Fruit fly (Drosophila melanogaster) whole organism, wandering third instar larva: ENCODE results near the gene sc.

Source experiments
- Abd-B ChIP-seq: fragments of >200 bp; optimal IDR thresholded peaks from 2 replicates; lab custom pipeline; 2017; ENCODE audit warnings: missing biosample characterization, missing genetic modification characterization
- CG32264 ChIP-seq: fragments of 200-800 bp; sonication (Bioruptor generic); optimal IDR thresholded peaks from 2 replicates; lab custom pipeline; 2016; ENCODE audit warnings: missing biosample characterization, missing genetic modification characterization
- CG9705 ChIP-seq: fragments of 200-800 bp; sonication (Bioruptor generic); optimal IDR thresholded peaks from 2 replicates; lab custom pipeline; 2018; ENCODE audit warnings: missing biosample characterization, mild to moderate bottlenecking, missing genetic modification characterization
- CrebA ChIP-seq: fragments of 200-800 bp; sonication (Bioruptor generic); optimal IDR thresholded peaks from 2 replicates; lab custom pipeline; 2016; ENCODE audit warnings: missing biosample characterization, mild to moderate bottlenecking, missing genetic modification characterization, borderline replicate concordance
- Dfd ChIP-seq: fragments of >200 bp; optimal IDR thresholded peaks from 2 replicates; lab custom pipeline; 2017; ENCODE audit warnings: missing biosample characterization, missing genetic modification characterization
- Dif ChIP-seq: fragments of 200-275, 200-300 bp; sonication (Bioruptor generic); optimal IDR thresholded peaks from 2 replicates; lab custom pipeline; 2018; ENCODE audit warnings: missing biosample characterization, missing genetic modification characterization; ENCODE audit not compliant: partially characterized antibody
- GATAd ChIP-seq: sonication (Bioruptor generic); optimal IDR thresholded peaks from 2 replicates; lab custom pipeline; 2016; ENCODE audit warnings: missing biosample characterization, missing genetic modification characterization
- HLH106 ChIP-seq: fragments of 200-800 bp; optimal IDR thresholded peaks from 3 replicates; lab custom pipeline; 2019; ENCODE audit warnings: missing biosample characterization, mild to moderate bottlenecking, missing genetic modification characterization, moderate library complexity
- Hnf4 ChIP-seq: fragments of 200-800 bp; sonication (Bioruptor generic); optimal IDR thresholded peaks from 2 replicates; lab custom pipeline; 2016; ENCODE audit warnings: missing biosample characterization, mild to moderate bottlenecking, missing genetic modification characterization
- Hr78 ChIP-seq: fragments of >200 bp; optimal IDR thresholded peaks from 2 replicates; lab custom pipeline; 2017; ENCODE audit warnings: missing biosample characterization, missing genetic modification characterization
- Hr83 ChIP-seq: fragments of 200-300 bp; sonication (Bioruptor generic); optimal IDR thresholded peaks from 2 replicates; lab custom pipeline; 2016; ENCODE audit warnings: missing biosample characterization, mild to moderate bottlenecking, missing genetic modification characterization, moderate library complexity; ENCODE audit not compliant: poor library complexity, severe bottlenecking
- Jra ChIP-seq: sonication (Bioruptor generic); optimal IDR thresholded peaks from 2 replicates; lab custom pipeline; 2016; ENCODE audit warnings: missing biosample characterization, missing genetic modification characterization
- Mio ChIP-seq: sonication (Bioruptor generic); optimal IDR thresholded peaks from 2 replicates; lab custom pipeline; 2016; ENCODE audit warnings: missing biosample characterization, missing genetic modification characterization
- Myc ChIP-seq: fragments of >200 bp; optimal IDR thresholded peaks from 2 replicates; lab custom pipeline; 2017
- N ChIP-seq: fragments of >200 bp; optimal IDR thresholded peaks from 2 replicates; lab custom pipeline; 2018; ENCODE audit warnings: missing biosample characterization, missing external identifiers, missing genetic modification characterization
- OdsH ChIP-seq: fragments of 200-800 bp; sonication (Bioruptor generic); optimal IDR thresholded peaks from 2 replicates; lab custom pipeline; 2016; ENCODE audit warnings: missing biosample characterization, mild to moderate bottlenecking, missing genetic modification characterization
- Rel ChIP-seq, 2 experiments: fragments of 200-800 bp; sonication (Bioruptor generic) in 1 of 2; optimal IDR thresholded peaks; 2 replicates in 1 of 2; 3 replicates in 1 of 2; lab custom pipeline; 2016 to 2019; ENCODE audit warnings: mild to moderate bottlenecking in 2 of 2, missing biosample characterization in 2 of 2, missing genetic modification characterization in 2 of 2, moderate library complexity in 1 of 2
- Sp1 ChIP-seq: fragments of 200-800 bp; sonication (Bioruptor generic); optimal IDR thresholded peaks from 3 replicates; lab custom pipeline; 2019; ENCODE audit warnings: missing biosample characterization, mild to moderate bottlenecking, missing genetic modification characterization, moderate library complexity
- Vsx2 ChIP-seq: fragments of 200-300, 225-300 bp; sonication (Bioruptor generic); optimal IDR thresholded peaks from 2 replicates; lab custom pipeline; 2018; ENCODE audit warnings: missing biosample characterization, missing genetic modification characterization; ENCODE audit not compliant: partially characterized antibody
- br ChIP-seq: fragments of 200-800 bp; sonication (Bioruptor generic); optimal IDR thresholded peaks from 2 replicates; lab custom pipeline; 2016; ENCODE audit warnings: missing biosample characterization, missing genetic modification characterization
- brk ChIP-seq: fragments of 200-800 bp; sonication (Bioruptor generic); optimal IDR thresholded peaks from 2 replicates; lab custom pipeline; 2016; ENCODE audit warnings: missing biosample characterization, mild to moderate bottlenecking, missing genetic modification characterization
- dl ChIP-seq, 2 experiments: fragments of 175-275, 200-275 bp in 1 of 2; fragments of 200-275 bp in 1 of 2; sonication (Bioruptor generic); optimal IDR thresholded peaks; lab custom pipeline; 2018; ENCODE audit warnings: mild to moderate bottlenecking in 2 of 2, missing biosample characterization in 2 of 2, missing genetic modification characterization in 2 of 2, moderate library complexity in 2 of 2; ENCODE audit not compliant: partially characterized antibody in 2 of 2, insufficient read depth in 1 of 2
- dmrt93B ChIP-seq: fragments of 200-800 bp; sonication (Bioruptor generic); optimal IDR thresholded peaks from 2 replicates; lab custom pipeline; 2018; ENCODE audit warnings: missing biosample characterization, mild to moderate bottlenecking, missing genetic modification characterization
- dsf ChIP-seq: sonication (Bioruptor generic); optimal IDR thresholded peaks from 2 replicates; lab custom pipeline; 2016; ENCODE audit warnings: missing biosample characterization, missing genetic modification characterization, borderline replicate concordance
- ey ChIP-seq: fragments of 200-800 bp; sonication (Bioruptor generic); optimal IDR thresholded peaks from 2 replicates; lab custom pipeline; 2016; ENCODE audit warnings: missing biosample characterization, missing genetic modification characterization
- foxo ChIP-seq, 2 experiments: fragments of 200-800 bp; sonication (Bioruptor generic); optimal IDR thresholded peaks; 2 replicates in 1 of 2; 3 replicates in 1 of 2; lab custom pipeline; 2016 to 2017; ENCODE audit warnings: missing biosample characterization in 2 of 2, missing genetic modification characterization in 2 of 2
- fru ChIP-seq: fragments of 200-800 bp; sonication (Bioruptor generic); optimal IDR thresholded peaks from 3 replicates; lab custom pipeline; 2016; ENCODE audit warnings: missing biosample characterization, mild to moderate bottlenecking, missing genetic modification characterization
- h ChIP-seq: fragments of 200-800 bp; sonication (Bioruptor generic); optimal IDR thresholded peaks from 3 replicates; lab custom pipeline; 2016; ENCODE audit warnings: missing biosample characterization, mild to moderate bottlenecking, missing genetic modification characterization
- jim ChIP-seq: fragments of 175-275, 200-325 bp; sonication (Bioruptor generic); optimal IDR thresholded peaks from 2 replicates; lab custom pipeline; 2016; ENCODE audit warnings: missing biosample characterization, mild to moderate bottlenecking, missing genetic modification characterization
- lola ChIP-seq: fragments of >200 bp; optimal IDR thresholded peaks from 2 replicates; lab custom pipeline; 2017; ENCODE audit warnings: missing biosample characterization, missing genetic modification characterization
- pan ChIP-seq: fragments of >200 bp; optimal IDR thresholded peaks from 2 replicates; lab custom pipeline; 2017
- psq ChIP-seq: fragments of 200-800 bp; sonication (Bioruptor generic); optimal IDR thresholded peaks from 3 replicates; lab custom pipeline; 2017; ENCODE audit warnings: missing biosample characterization, mild to moderate bottlenecking, missing genetic modification characterization, moderate library complexity
- rgr ChIP-seq: fragments of 200-800 bp; sonication (Bioruptor generic); optimal IDR thresholded peaks from 3 replicates; lab custom pipeline; 2016; ENCODE audit warnings: missing biosample characterization, mild to moderate bottlenecking, missing genetic modification characterization
- sage ChIP-seq: fragments of 200-800 bp; sonication (Bioruptor generic); optimal IDR thresholded peaks from 2 replicates; lab custom pipeline; 2016; ENCODE audit warnings: missing biosample characterization, mild to moderate bottlenecking, missing genetic modification characterization
- sv ChIP-seq: fragments of 200-800 bp; sonication (Bioruptor generic); optimal IDR thresholded peaks from 3 replicates; lab custom pipeline; 2016; ENCODE audit warnings: missing biosample characterization, missing genetic modification characterization
- tai ChIP-seq: sonication (Bioruptor generic); optimal IDR thresholded peaks from 2 replicates; lab custom pipeline; 2016; ENCODE audit warnings: missing biosample characterization, missing genetic modification characterization
- usp ChIP-seq: fragments of >200 bp; optimal IDR thresholded peaks from 2 replicates; lab custom pipeline; 2017; ENCODE audit warnings: missing biosample characterization, missing genetic modification characterization
- woc ChIP-seq: sonication (Bioruptor generic); optimal IDR thresholded peaks from 2 replicates; lab custom pipeline; 2016; ENCODE audit warnings: missing biosample characterization, mild to moderate bottlenecking, missing genetic modification characterization

sc gene

DNA sequence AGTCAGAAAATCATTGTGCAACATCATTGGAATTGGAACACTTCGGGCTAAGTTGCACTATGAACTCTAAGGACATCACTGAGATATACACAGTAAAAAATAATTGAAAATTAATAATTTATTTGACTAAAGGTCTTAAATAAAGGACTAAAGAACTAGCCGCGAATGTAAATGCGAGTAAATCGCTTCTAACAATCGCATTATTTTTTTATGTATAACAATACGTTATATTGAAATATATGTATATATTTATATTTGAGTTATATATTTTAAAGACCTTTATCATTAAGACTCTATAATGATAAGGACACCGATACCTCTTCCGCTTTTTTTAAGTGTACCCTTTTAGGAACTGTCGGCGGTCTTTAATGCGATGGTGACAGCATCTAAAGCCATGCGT, 18.5 kb downstream of the sc start:
- TF ChIP-seq Hnf4 = no peak
- TF ChIP-seq Dfd (GFP tag; lab: Kevin White, UChicago) = no peak
- TF ChIP-seq CG32264 (GFP tag; lab: Kevin White, UChicago) = no peak
- no peak for TF ChIP-seq dl (GFP tag; optimal IDR thresholded peaks at IDR 0.05; lab: Kevin White, UChicago; ENCODE audit: insufficient read depth in 1 of 2, partially characterized antibody in 2 of 2)
- TF ChIP-seq ey (GFP tag; lab: Kevin White, UChicago) = no peak

DNA sequence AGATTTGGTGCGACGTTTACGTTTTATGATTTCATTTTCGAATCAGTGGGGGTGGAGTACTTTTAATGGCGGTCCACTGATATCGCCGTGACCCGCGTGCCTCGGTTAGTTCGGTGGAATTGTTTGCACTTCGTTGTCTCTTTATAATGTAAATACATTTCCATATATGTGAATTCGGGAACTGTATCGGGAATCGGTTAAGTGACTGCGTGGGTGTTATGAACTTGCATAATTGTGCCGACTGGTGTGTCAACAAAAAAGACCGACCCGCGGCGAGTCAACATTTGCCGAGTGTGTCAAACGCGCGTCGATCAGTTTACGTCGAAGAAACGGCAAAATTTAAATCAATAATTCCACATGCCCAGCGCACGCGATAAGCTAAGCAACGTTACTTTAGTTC, 27.5 kb downstream of the sc start:
- no peak for TF ChIP-seq Vsx2 (GFP tag; lab: Kevin White, UChicago)
- no peak for TF ChIP-seq HLH106
- TF ChIP-seq fru (GFP tag; lab: Kevin White, UChicago) = no peak
- no peak for TF ChIP-seq br
- no peak for TF ChIP-seq CG9705 (GFP tag; lab: Kevin White, UChicago)
- no peak for TF ChIP-seq Mio
- TF ChIP-seq ey (GFP tag; lab: Kevin White, UChicago) = no peak
- TF ChIP-seq N = no peak
- no peak for TF ChIP-seq dl (GFP tag; optimal IDR thresholded peaks at IDR 0.05; lab: Kevin White, UChicago; ENCODE audit: insufficient read depth in 1 of 2, partially characterized antibody in 2 of 2)
- TF ChIP-seq pan (lab: Kevin White, UChicago) = no peak
- no peak for TF ChIP-seq sage
- no peak for TF ChIP-seq Hr78
- TF ChIP-seq lola = no peak
- no peak for TF ChIP-seq CG32264 (GFP tag; lab: Kevin White, UChicago)
- TF ChIP-seq Rel (GFP tag; optimal IDR thresholded peaks at IDR 0.05; lab: Kevin White, UChicago) = no peak
- TF ChIP-seq Rel (tag; optimal IDR thresholded peaks at IDR 0.05; lab: Kevin White, UChicago) = no peak
- no peak for TF ChIP-seq CrebA
- no peak for TF ChIP-seq sv
- TF ChIP-seq OdsH (GFP tag; lab: Kevin White, UChicago) = no peak
- TF ChIP-seq Abd-B (GFP tag; lab: Kevin White, UChicago) = no peak

DNA sequence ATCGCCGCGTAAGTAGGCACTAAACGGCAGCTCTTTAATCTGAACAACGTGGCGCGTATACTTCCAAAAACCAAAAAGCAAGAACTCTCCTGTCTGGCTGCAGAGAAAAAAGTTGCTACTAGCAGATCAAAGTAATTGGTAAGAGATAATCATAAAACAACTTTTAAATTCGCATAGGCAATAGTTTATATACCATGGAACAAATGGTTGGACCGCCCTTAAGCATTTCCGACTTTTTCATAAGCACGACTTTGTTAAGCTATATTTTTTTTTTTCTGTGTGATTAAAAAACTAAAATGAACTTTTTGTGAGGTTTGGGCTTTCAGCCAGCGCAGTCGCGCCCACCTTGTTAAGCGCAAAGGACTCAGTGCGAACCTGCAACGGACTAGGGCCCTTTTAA, 29.7 kb downstream of the sc start:
- TF ChIP-seq Abd-B (GFP tag; lab: Kevin White, UChicago) (no peak), Dif (GFP tag; lab: Kevin White, UChicago) (no peak), Dfd (GFP tag; lab: Kevin White, UChicago) (no peak), dsf (GFP tag; lab: Kevin White, UChicago) (no peak), rgr (GFP tag; lab: Kevin White, UChicago) (peak; percentile 20), lola (no peak), dmrt93B (no peak), brk (GFP tag; lab: Kevin White, UChicago) (no peak), jim (GFP tag; lab: Kevin White, UChicago) (no peak), Hr83 (GFP tag; lab: Kevin White, UChicago) (no peak), dl (GFP tag; optimal IDR thresholded peaks at IDR 0.05; lab: Kevin White, UChicago; ENCODE audit: insufficient read depth in 1 of 2, partially characterized antibody in 2 of 2) (no peak), ey (GFP tag; lab: Kevin White, UChicago) (peak; percentile 32), Jra (no peak), Rel (GFP tag; optimal IDR thresholded peaks at IDR 0.05; lab: Kevin White, UChicago) (no peak), Rel (tag; optimal IDR thresholded peaks at IDR 0.05; lab: Kevin White, UChicago) (no peak), pan (lab: Kevin White, UChicago) (no peak), GATAd (GFP tag; lab: Kevin White, UChicago) (no peak), N (no peak), fru (GFP tag; lab: Kevin White, UChicago) (peak; percentile 63), Vsx2 (GFP tag; lab: Kevin White, UChicago) (no peak), sage (no peak), Myc (lab: Kevin White, UChicago) (no peak), foxo (GFP tag; optimal IDR thresholded peaks at IDR 0.05; lab: Kevin White, UChicago) (peak in 1 of 2 experiments; percentile 44), Mio (no peak), Hr78 (no peak), CG32264 (GFP tag; lab: Kevin White, UChicago) (no peak), sv (no peak), CG9705 (GFP tag; lab: Kevin White, UChicago) (no peak), h (GFP tag; lab: Kevin White, UChicago) (peak; percentile 54), psq (GFP tag; lab: Kevin White, UChicago) (no peak), tai (GFP tag; lab: Kevin White, UChicago) (no peak), usp (GFP tag; lab: Kevin White, UChicago) (no peak), HLH106 (peak; percentile 33), Hnf4 (peak; percentile 11), Sp1 (GFP tag; lab: Kevin White, UChicago) (peak; percentile 27), br (peak; percentile 36), OdsH (GFP tag; lab: Kevin White, UChicago) (no peak), CrebA (no peak), woc (peak; percentile 32)
